Worm (Caenorhabditis elegans) whole organism, L1 larva: Measurements from ENCODE around the gene lelo-3.

Experiments used
- ama-1 ChIP-seq: fragments of 150-350 bp; optimal IDR thresholded peaks from 2 replicates; lab custom pipeline; 2014
- ces-1 ChIP-seq: fragments of 150-350 bp; optimal IDR thresholded peaks from 2 replicates; lab custom pipeline; 2014; ENCODE audit warnings: missing biosample characterization, missing genetic modification reagents, missing genetic modification characterization
- elt-2 ChIP-seq: sonication (generic microtip); optimal IDR thresholded peaks from 2 replicates; lab custom pipeline; 2016; ENCODE audit warnings: missing genetic modification characterization, mild to moderate bottlenecking, inconsistent platforms, missing compliant biosample characterization, missing genetic modification reagents
- nhr-237 ChIP-seq: fragments of 150-350 bp; optimal IDR thresholded peaks from 2 replicates; lab custom pipeline; 2014; ENCODE audit warnings: missing biosample characterization, missing genetic modification characterization
- unc-98 ChIP-seq: fragments of 200-800 bp; sonication (Bioruptor generic); IDR thresholded peaks from 2 replicates; pipeline ENCODE4 v1.3.6; 2022; ENCODE audit warnings: missing genetic modification characterization, missing compliant biosample characterization

DNA sequence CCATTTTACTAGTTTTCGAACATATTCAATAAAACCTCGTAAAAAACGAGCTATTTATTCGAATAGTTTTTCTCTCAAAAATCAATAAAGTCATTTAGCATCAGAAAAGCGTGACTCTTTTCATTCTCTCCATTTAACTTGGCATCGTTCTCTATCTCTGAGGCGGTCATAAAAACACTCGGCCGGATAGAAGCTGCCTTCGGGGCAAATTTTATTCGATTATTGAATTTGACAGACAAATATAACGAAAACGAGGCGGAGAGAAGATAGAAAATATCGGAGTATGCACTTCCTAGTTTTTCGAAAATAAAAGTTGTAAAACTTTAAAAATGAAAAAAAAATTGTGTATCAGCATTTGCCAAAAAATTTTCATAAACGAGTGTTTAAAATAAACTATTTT is 47.1 kb downstream of the lelo-3 start:
- TF ChIP-seq unc-98 (GFP tag; lab: Robert Waterston, UW) (no peak), elt-2 (no peak), ces-1 (no peak), ama-1 (lab: Kevin White, UChicago) (no peak), nhr-237 (tag; lab: Kevin White, UChicago) (no peak)
